Worm (Caenorhabditis elegans): Measurements from ENCODE around the gene F53B2.5.
"Not testable (repeated sequence)": the region's sequence is repeated elsewhere in the genome, so short reads cannot be mapped to it uniquely, and the experiment has no call there.

F53B2.5 gene

DNA sequence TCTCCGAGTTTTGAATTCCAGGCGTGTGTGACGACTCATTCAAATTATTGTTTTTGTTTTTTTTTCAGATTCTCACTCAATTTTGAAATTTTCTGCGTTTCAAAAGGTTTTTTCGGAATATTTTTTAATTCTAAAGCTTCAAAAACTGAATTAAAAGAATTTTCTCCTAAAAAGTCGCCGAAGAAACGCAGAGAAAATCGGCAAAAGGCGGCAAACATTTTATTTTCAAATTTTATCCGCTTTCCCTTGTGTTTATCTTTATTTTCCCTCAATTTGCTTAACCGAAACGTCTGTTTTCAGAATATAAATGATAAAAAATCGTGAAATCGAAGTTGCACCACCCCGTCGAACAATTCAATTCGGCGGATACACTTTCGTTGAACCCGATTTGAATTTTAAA, 40.5 kb downstream of the F53B2.5 start, which contains the start of gene him-6:
Gene him-6, plus strand, starts transcription at position 301 of the 400 bp plus-strand sequence.
- TF ChIP-seq zag-1 (tag; optimal IDR thresholded peaks at IDR 0.05) (no peak), cey-2 (tag; optimal IDR thresholded peaks at IDR 0.05; ENCODE audit: borderline replicate concordance, insufficient read depth) (no peak)

DNA sequence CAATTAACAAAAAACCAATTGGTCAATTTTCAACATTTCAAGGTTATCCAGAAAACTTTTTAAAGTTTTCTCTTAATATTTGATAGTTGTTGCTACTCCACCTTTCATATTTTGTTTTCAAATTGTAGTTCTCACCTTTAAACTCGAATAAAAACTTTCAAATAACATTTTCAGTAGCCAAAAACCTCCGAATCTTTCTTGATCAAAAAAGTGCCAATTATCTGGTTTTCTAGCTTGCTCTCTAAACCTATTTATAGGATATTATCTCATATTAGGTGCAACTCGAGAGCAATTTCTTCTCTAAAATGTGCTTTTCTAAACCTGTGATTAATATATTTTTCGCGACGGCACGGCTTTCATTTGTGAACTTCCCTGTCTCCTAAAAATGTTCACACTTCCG, 43.8 kb downstream of the F53B2.5 start, which contains the start of gene sru-26:
Gene sru-26, plus strand, starts transcription at position 301 of the 400 bp plus-strand sequence.
- TF ChIP-seq dmd-9 (GFP tag; IDR thresholded peaks at IDR 0.05) (no peak), egl-27 (tag; optimal IDR thresholded peaks at IDR 0.05) (no peak), fos-1 (tag; optimal IDR thresholded peaks at IDR 0.05) (no peak), daf-8 (GFP tag; IDR thresholded peaks at IDR 0.05) (no peak), mxl-2 (GFP tag; conservative IDR thresholded peaks at IDR 0.05) (no peak), snpc-1.2 (GFP tag; IDR thresholded peaks at IDR 0.05) (no peak), zip-11 (GFP tag; IDR thresholded peaks at IDR 0.05) (no peak), nhr-77 (tag; optimal IDR thresholded peaks at IDR 0.05) (no peak), Y105C5A.15 (GFP tag; IDR thresholded peaks at IDR 0.05) (no peak), lin-39 (tag; optimal IDR thresholded peaks at IDR 0.05) (no peak), spr-1 (tag; optimal IDR thresholded peaks at IDR 0.05) (no peak), zfp-2 (tag; optimal IDR thresholded peaks at IDR 0.05) (no peak), nhr-42 (GFP tag; IDR thresholded peaks at IDR 0.05) (no peak), aly-2 (tag; optimal IDR thresholded peaks at IDR 0.05) (no peak), ama-1 (optimal IDR thresholded peaks at IDR 0.05) (no peak)

DNA sequence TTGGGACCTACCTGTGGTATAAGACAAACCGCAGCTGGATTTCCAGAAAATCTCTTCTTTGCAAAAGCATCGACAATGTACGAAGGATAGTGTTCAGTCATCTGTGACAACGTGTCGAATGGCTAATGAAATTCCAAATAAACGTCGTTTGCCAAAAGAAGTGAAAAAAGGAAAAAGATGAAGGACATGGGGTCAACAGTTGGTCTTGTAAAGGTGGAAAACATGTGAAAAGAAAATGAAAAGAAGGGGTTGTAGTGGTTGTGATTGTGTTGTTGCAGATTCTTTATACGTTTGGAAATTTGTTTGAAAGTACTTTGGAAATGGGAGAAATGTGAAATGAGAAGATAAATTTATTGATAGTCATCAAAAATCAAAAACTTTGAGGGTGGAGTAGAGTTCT, 46.5 kb downstream of the F53B2.5 start, which contains the start of gene T04A11.4:
Gene T04A11.4, minus strand, starts transcription at position 101 of the 400 bp plus-strand sequence.
- TF ChIP-seq attf-4 (tag; optimal IDR thresholded peaks at IDR 0.05); F44E2.7 (GFP tag; IDR thresholded peaks at IDR 0.05); cey-2 (tag; optimal IDR thresholded peaks at IDR 0.05; ENCODE audit: borderline replicate concordance, insufficient read depth): not testable (repeated sequence)

DNA sequence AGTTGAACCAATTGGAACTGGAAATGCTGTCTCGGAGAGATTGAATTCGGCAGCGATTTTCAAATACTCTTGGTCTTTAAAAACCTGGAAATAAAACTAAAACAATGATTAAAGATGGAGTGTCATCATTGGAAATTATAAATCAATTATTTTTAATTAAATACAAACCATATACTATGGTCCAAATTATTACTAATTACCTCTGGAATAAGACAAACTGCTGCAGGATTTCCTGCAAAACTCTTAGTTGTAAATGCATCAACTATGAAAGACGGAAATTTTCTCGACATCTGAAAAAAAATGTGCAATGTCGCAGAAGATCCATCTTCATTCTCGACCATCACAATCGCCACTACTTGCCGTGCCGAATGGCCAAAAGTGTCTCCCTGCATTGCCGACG, 52.2 kb downstream of the F53B2.5 start, which contains the start of gene igdb-1:
Gene igdb-1, plus strand, starts transcription at position 301 of the 400 bp plus-strand sequence.
- TF ChIP-seq Y105C5A.15 (GFP tag; IDR thresholded peaks at IDR 0.05); lin-39 (tag; optimal IDR thresholded peaks at IDR 0.05); ceh-62 (tag; optimal IDR thresholded peaks at IDR 0.05): not testable (repeated sequence)
